Worm (Caenorhabditis elegans) whole organism, L4 larva: ENCODE data around the gene K06H7.2.

Experiments used
- D1046.2 ChIP-seq: fragments of 200-800 bp; sonication (Bioruptor generic); IDR thresholded peaks from 2 replicates; pipeline ENCODE4 v1.3.6; 2022; ENCODE audit warnings: missing genetic modification characterization, missing compliant biosample characterization
- F10B5.3 ChIP-seq: sonication (generic microtip); optimal IDR thresholded peaks from 2 replicates; lab custom pipeline; 2016; ENCODE audit warnings: mild to moderate bottlenecking, missing genetic modification characterization, missing compliant biosample characterization
- F26F4.8 ChIP-seq: fragments of 200-800 bp; sonication (Bioruptor generic); conservative IDR thresholded peaks from 2 replicates; pipeline ENCODE4 v1.3.6; 2022; ENCODE audit warnings: missing genetic modification characterization, missing compliant biosample characterization
- F37D6.2 ChIP-seq: sonication (generic microtip); optimal IDR thresholded peaks from 2 replicates; lab custom pipeline; 2016; ENCODE audit warnings: mild to moderate bottlenecking, missing genetic modification characterization, missing compliant biosample characterization
- F49E8.2 ChIP-seq: sonication (generic microtip); optimal IDR thresholded peaks from 2 replicates; lab custom pipeline; 2016; ENCODE audit warnings: missing compliant biosample characterization, mild to moderate bottlenecking, missing genetic modification characterization, borderline replicate concordance
- R02D3.7 ChIP-seq: fragments of 150-350 bp; sonication (generic microtip); optimal IDR thresholded peaks from 3 replicates; lab custom pipeline; 2014; ENCODE audit warnings: missing biosample characterization, missing genetic modification characterization
- Y5F2A.4 ChIP-seq: fragments of 200-800 bp; sonication (Bioruptor generic); optimal IDR thresholded peaks from 2 replicates; lab custom pipeline; 2018; ENCODE audit warnings: mild to moderate bottlenecking, missing genetic modification characterization, missing compliant biosample characterization
- Y75B8A.6 ChIP-seq: fragments of 200-800 bp; sonication (Bioruptor generic); IDR thresholded peaks from 2 replicates; pipeline ENCODE4 v1.3.6; 2022; ENCODE audit warnings: missing genetic modification reagents, missing genetic modification characterization, missing compliant biosample characterization
- aha-1 ChIP-seq: fragments of 150-350 bp; peaks from one replicate; lab custom pipeline; 2014; ENCODE audit warnings: missing biosample characterization, missing genetic modification characterization
- ama-1 ChIP-seq: fragments of 150-350 bp; optimal IDR thresholded peaks from 2 replicates; lab custom pipeline; 2014; ENCODE audit warnings: inconsistent platforms, mixed read lengths
- ceh-28 ChIP-seq: fragments of 150-350 bp; optimal IDR thresholded peaks from 2 replicates; lab custom pipeline; 2014; ENCODE audit warnings: missing biosample characterization, missing genetic modification reagents, missing genetic modification characterization
- cey-2 ChIP-seq: sonication (generic microtip); optimal IDR thresholded peaks from 3 replicates; lab custom pipeline; 2017; ENCODE audit warnings: missing genetic modification characterization, mild to moderate bottlenecking, missing compliant biosample characterization, antibody characterized with exemption, borderline replicate concordance; ENCODE audit not compliant: insufficient read depth
- daf-16 ChIP-seq, 3 experiments: sonication (generic microtip); optimal IDR thresholded peaks; 2 replicates each; lab custom pipeline; 2016 to 2017; ENCODE audit warnings: missing genetic modification characterization in 3 of 3, missing genetic modification reagents in 3 of 3, mild to moderate bottlenecking in 2 of 3, missing compliant biosample characterization in 2 of 3, missing biosample characterization in 1 of 3, moderate library complexity in 1 of 3
- daf-19 ChIP-seq: fragments of 200-800 bp; sonication (Bioruptor generic); conservative IDR thresholded peaks from 2 replicates; pipeline ENCODE4 v1.3.6; 2022; ENCODE audit warnings: missing genetic modification characterization, missing compliant biosample characterization
- daf-8 ChIP-seq: fragments of 200-800 bp; sonication (Bioruptor generic); IDR thresholded peaks from 2 replicates; pipeline ENCODE4 v1.3.6; 2022; ENCODE audit warnings: missing genetic modification characterization, missing compliant biosample characterization
- dmd-8 ChIP-seq: fragments of 200-800 bp; sonication (Bioruptor generic); IDR thresholded peaks from 2 replicates; pipeline ENCODE4 v1.3.6; 2022; ENCODE audit warnings: missing genetic modification characterization, missing compliant biosample characterization
- duxl-1 ChIP-seq: sonication (generic microtip); optimal IDR thresholded peaks from 2 replicates; lab custom pipeline; 2016; ENCODE audit warnings: mild to moderate bottlenecking, missing genetic modification characterization, moderate library complexity, missing compliant biosample characterization; ENCODE audit not compliant: poor library complexity
- dve-1 ChIP-seq: sonication (generic microtip); optimal IDR thresholded peaks from 2 replicates; lab custom pipeline; 2017; ENCODE audit warnings: antibody characterized with exemption, mild to moderate bottlenecking, missing genetic modification characterization, missing compliant biosample characterization; ENCODE audit not compliant: insufficient read depth
- egl-27 ChIP-seq: sonication (generic microtip); optimal IDR thresholded peaks from 3 replicates; lab custom pipeline; 2017; ENCODE audit warnings: missing biosample characterization, missing genetic modification reagents, missing genetic modification characterization
- egl-43 ChIP-seq: fragments of 200-800 bp; sonication (Bioruptor generic); IDR thresholded peaks from 2 replicates; pipeline ENCODE4 v1.3.6; 2022; ENCODE audit warnings: missing genetic modification reagents, missing genetic modification characterization, missing compliant biosample characterization
- fos-1 ChIP-seq: fragments of 150-350 bp; optimal IDR thresholded peaks from 2 replicates; lab custom pipeline; 2014; ENCODE audit warnings: missing biosample characterization, missing genetic modification characterization
- jun-1 ChIP-seq: fragments of 150-350 bp; optimal IDR thresholded peaks from 2 replicates; lab custom pipeline; 2014; ENCODE audit warnings: missing biosample characterization, missing genetic modification reagents, missing genetic modification characterization
- lin-13 ChIP-seq: fragments of 150-350 bp; optimal IDR thresholded peaks from 2 replicates; lab custom pipeline; 2014; ENCODE audit warnings: missing biosample characterization, missing genetic modification reagents, missing genetic modification characterization
- lin-15B ChIP-seq: fragments of 150-350 bp; sonication (generic microtip); optimal IDR thresholded peaks from 3 replicates; lab custom pipeline; 2014; ENCODE audit warnings: missing biosample characterization, missing genetic modification characterization
- lin-29 ChIP-seq: fragments of 200-800 bp; sonication (Bioruptor generic); IDR thresholded peaks from 2 replicates; pipeline ENCODE4 v1.3.6; 2022; ENCODE audit warnings: missing genetic modification reagents, missing genetic modification characterization, missing compliant biosample characterization
- lin-38 ChIP-seq: fragments of 200-800 bp; sonication (Bioruptor generic); IDR thresholded peaks from 2 replicates; pipeline ENCODE4 v1.3.6; 2022; ENCODE audit warnings: missing genetic modification reagents, missing genetic modification characterization, missing compliant biosample characterization
- lin-39 ChIP-seq: fragments of 150-350 bp; optimal IDR thresholded peaks from 2 replicates; lab custom pipeline; 2014; ENCODE audit warnings: missing biosample characterization, missing genetic modification reagents, missing genetic modification characterization
- lsy-2 ChIP-seq, 2 experiments: fragments of 150-350 bp in 1 of 2; sonication (generic microtip) in 1 of 2; optimal IDR thresholded peaks; 2 replicates each; lab custom pipeline; 2014 to 2017; ENCODE audit warnings: missing biosample characterization in 2 of 2, missing genetic modification characterization in 2 of 2
- madf-5 ChIP-seq, 2 experiments: fragments of 200-800 bp; sonication (Bioruptor generic); IDR thresholded peaks; 2 replicates each; pipeline ENCODE4 v1.3.6; 2022; ENCODE audit warnings: missing compliant biosample characterization in 2 of 2, missing genetic modification characterization in 2 of 2
- mdt-29 ChIP-seq: fragments of 200-800 bp; sonication (Bioruptor generic); IDR thresholded peaks from 2 replicates; pipeline ENCODE4 v1.3.6; 2022; ENCODE audit warnings: missing genetic modification reagents, missing genetic modification characterization, missing compliant biosample characterization
- nhr-11 ChIP-seq: fragments of 150-350 bp; optimal IDR thresholded peaks from 2 replicates; lab custom pipeline; 2014; ENCODE audit warnings: missing biosample characterization, missing genetic modification characterization
- nhr-111 ChIP-seq: fragments of 200-800 bp; sonication (Bioruptor generic); optimal IDR thresholded peaks from 2 replicates; lab custom pipeline; 2018; ENCODE audit warnings: mild to moderate bottlenecking, missing genetic modification characterization, missing compliant biosample characterization
- nhr-48 ChIP-seq: sonication (generic microtip); optimal IDR thresholded peaks from 2 replicates; lab custom pipeline; 2016; ENCODE audit warnings: mild to moderate bottlenecking, missing genetic modification characterization, missing compliant biosample characterization
- nhr-6 ChIP-seq: fragments of 150-350 bp; optimal IDR thresholded peaks from 2 replicates; lab custom pipeline; 2014; ENCODE audit warnings: missing biosample characterization, missing genetic modification characterization
- nhr-76 ChIP-seq: fragments of 150-350 bp; optimal IDR thresholded peaks from 2 replicates; lab custom pipeline; 2014; ENCODE audit warnings: missing biosample characterization, missing genetic modification characterization
- php-3 ChIP-seq: fragments of 200-800 bp; sonication (Bioruptor generic); IDR thresholded peaks from 2 replicates; pipeline ENCODE4 v1.3.6; 2022; ENCODE audit warnings: missing genetic modification reagents, missing genetic modification characterization, missing compliant biosample characterization
- rbr-2 ChIP-seq: sonication (generic microtip); optimal IDR thresholded peaks from 2 replicates; lab custom pipeline; 2016; ENCODE audit warnings: missing genotype, missing genetic modification characterization, missing compliant biosample characterization
- sdz-12 ChIP-seq: fragments of 200-800 bp; sonication (Bioruptor generic); optimal IDR thresholded peaks from 2 replicates; lab custom pipeline; 2018; ENCODE audit warnings: mild to moderate bottlenecking, missing genetic modification characterization, missing compliant biosample characterization
- set-16 ChIP-seq: fragments of 200-800 bp; sonication (Bioruptor generic); IDR thresholded peaks from 2 replicates; pipeline ENCODE4 v1.3.6; 2022; ENCODE audit warnings: missing genetic modification reagents, missing genetic modification characterization, missing compliant biosample characterization
- skn-1 ChIP-seq: fragments of 150-350 bp; optimal IDR thresholded peaks from 2 replicates; lab custom pipeline; 2014; ENCODE audit warnings: missing biosample characterization, missing genetic modification characterization
- snpc-1.2 ChIP-seq: fragments of 200-800 bp; sonication (Bioruptor generic); IDR thresholded peaks from 2 replicates; pipeline ENCODE4 v1.3.6; 2022; ENCODE audit warnings: missing genetic modification reagents, missing genetic modification characterization, missing compliant biosample characterization
- tag-97 ChIP-seq: fragments of 200-800 bp; sonication (Bioruptor generic); IDR thresholded peaks from 2 replicates; pipeline ENCODE4 v1.3.6; 2022; ENCODE audit warnings: missing genetic modification characterization, missing compliant biosample characterization
- tra-1 ChIP-seq: fragments of 200-800 bp; sonication (Bioruptor generic); IDR thresholded peaks from 2 replicates; pipeline ENCODE4 v1.3.6; 2022; ENCODE audit warnings: missing genetic modification reagents, missing genetic modification characterization, missing compliant biosample characterization
- unc-62 ChIP-seq, 3 experiments: fragments of 150-350 bp in 1 of 3; sonication (generic microtip); optimal IDR thresholded peaks in 2 of 3; peaks in 1 of 3; 1 replicate in 1 of 3; 2 replicates in 2 of 3; lab custom pipeline; 2014 to 2017; ENCODE audit warnings: missing biosample characterization in 3 of 3, missing genetic modification characterization in 3 of 3, missing genetic modification reagents in 3 of 3, missing genotype in 1 of 3
- ztf-7 ChIP-seq: fragments of 150-350 bp; optimal IDR thresholded peaks from 2 replicates; lab custom pipeline; 2014; ENCODE audit warnings: missing biosample characterization, missing genetic modification characterization

The K06H7.2 gene

ce11 chrIII:8117155-8117554, 23.8 kb downstream of the K06H7.2 start:
- TF ChIP-seq set-16 (GFP tag; lab: Robert Waterston, UW) (peak; percentile 83), nhr-11 (tag; lab: Kevin White, UChicago) (no peak)

ce11 chrIII:8121132-8121531, 27.8 kb downstream of the K06H7.2 start, which contains the start of gene gei-8:
Gene gei-8, minus strand, starts transcription at chrIII:8121232.
- TF ChIP-seq ama-1 (lab: Kevin White, UChicago) (no peak), F26F4.8 (GFP tag; lab: Robert Waterston, UW) (no peak), cey-2 (tag; lab: Kevin White, UChicago) (no peak), R02D3.7 (tag; lab: Kevin White, UChicago) (no peak), unc-62 (GFP tag; optimal IDR thresholded peaks at IDR 0.05 in 1 of 2; lab: Kevin White, UChicago) (peak in 1 of 2 experiments; percentile 17), unc-62 (tag; optimal IDR thresholded peaks at IDR 0.05; lab: Kevin White, UChicago) (no peak)

ce11 chrIII:8121923-8122322, 28.6 kb downstream of the K06H7.2 start:
- TF ChIP-seq lsy-2 (tag; optimal IDR thresholded peaks at IDR 0.05; lab: Kevin White, UChicago) = peak in 1 of 2 experiments; percentile 36
- TF ChIP-seq lin-29 (GFP tag; lab: Robert Waterston, UW) = no peak
- TF ChIP-seq aha-1 = peak; percentile 51
- peak; percentile 6 for TF ChIP-seq nhr-11 (tag; lab: Kevin White, UChicago)

ce11 chrIII:8124323-8124722, 30.9 kb downstream of the K06H7.2 start:
- TF ChIP-seq F37D6.2 (tag; lab: Kevin White, UChicago) = no peak
- no peak for TF ChIP-seq egl-27 (tag; lab: Kevin White, UChicago)
- no peak for TF ChIP-seq daf-16 (GFP tag; optimal IDR thresholded peaks at IDR 0.05; lab: Kevin White, UChicago)
- peak; percentile 49 for TF ChIP-seq daf-16 (tag; optimal IDR thresholded peaks at IDR 0.05; lab: Kevin White, UChicago)
- no peak for TF ChIP-seq nhr-76 (tag; lab: Kevin White, UChicago)
- no peak for TF ChIP-seq duxl-1 (tag; lab: Kevin White, UChicago)
- no peak for TF ChIP-seq lin-39 (tag; lab: Kevin White, UChicago)
- no peak for TF ChIP-seq tra-1 (GFP tag; lab: Robert Waterston, UW)
- no peak for TF ChIP-seq Y75B8A.6
- TF ChIP-seq dmd-8 (GFP tag; lab: Robert Waterston, UW) = no peak
- no peak for TF ChIP-seq fos-1 (tag; lab: Kevin White, UChicago)
- TF ChIP-seq rbr-2 (tag; lab: Kevin White, UChicago) = peak; percentile 37
- no peak for TF ChIP-seq F49E8.2 (tag; lab: Kevin White, UChicago)
- no peak for TF ChIP-seq lin-15B (tag; lab: Kevin White, UChicago)
- no peak for TF ChIP-seq tag-97 (GFP tag; lab: Robert Waterston, UW)
- peak; percentile 8 for TF ChIP-seq lin-13 (GFP tag; lab: Kevin White, UChicago)
- TF ChIP-seq nhr-111 (GFP tag; lab: Kevin White, UChicago) = no peak
- peak; percentile 15 for TF ChIP-seq nhr-48
- TF ChIP-seq F26F4.8 (GFP tag; lab: Robert Waterston, UW) = no peak
- TF ChIP-seq D1046.2 (GFP tag; lab: Robert Waterston, UW) = no peak
- TF ChIP-seq daf-8 (GFP tag; lab: Robert Waterston, UW) = no peak
- TF ChIP-seq skn-1 (tag; lab: Kevin White, UChicago) = no peak
- TF ChIP-seq Y5F2A.4 = no peak
- TF ChIP-seq ceh-28 = no peak
- no peak for TF ChIP-seq jun-1 (tag; lab: Kevin White, UChicago)
- no peak for TF ChIP-seq daf-19
- TF ChIP-seq nhr-6 (tag; lab: Kevin White, UChicago) = peak; percentile 40
- no peak for TF ChIP-seq snpc-1.2 (GFP tag; lab: Robert Waterston, UW)
- TF ChIP-seq sdz-12 = no peak
- TF ChIP-seq F10B5.3 = no peak
- TF ChIP-seq madf-5 (GFP tag; IDR thresholded peaks at IDR 0.05; lab: Robert Waterston, UW) = no peak
- peak; percentile 86 for TF ChIP-seq aha-1
- TF ChIP-seq dve-1 (tag; lab: Kevin White, UChicago) = peak; percentile 85
- TF ChIP-seq ztf-7 (tag; lab: Kevin White, UChicago) = no peak
- no peak for TF ChIP-seq lin-38 (GFP tag; lab: Robert Waterston, UW)
- TF ChIP-seq php-3 (GFP tag; lab: Robert Waterston, UW) = no peak
- peak; percentile 64 to 91 for TF ChIP-seq lsy-2 (tag; optimal IDR thresholded peaks at IDR 0.05; lab: Kevin White, UChicago)
- TF ChIP-seq egl-43 (GFP tag; lab: Robert Waterston, UW) = no peak
- no peak for TF ChIP-seq mdt-29
